Worm (Caenorhabditis elegans) whole organism, L4 larva: Measurements from ENCODE around the gene glt-4.

Source experiments
- D1046.2 ChIP-seq: fragments of 200-800 bp; sonication (Bioruptor generic); IDR thresholded peaks from 2 replicates; pipeline ENCODE4 v1.3.6; 2022; ENCODE audit warnings: missing genetic modification characterization, missing compliant biosample characterization
- F26F4.8 ChIP-seq: fragments of 200-800 bp; sonication (Bioruptor generic); conservative IDR thresholded peaks from 2 replicates; pipeline ENCODE4 v1.3.6; 2022; ENCODE audit warnings: missing genetic modification characterization, missing compliant biosample characterization
- R02D3.7 ChIP-seq: fragments of 150-350 bp; sonication (generic microtip); optimal IDR thresholded peaks from 3 replicates; lab custom pipeline; 2014; ENCODE audit warnings: missing biosample characterization, missing genetic modification characterization
- Y48G9A.11 ChIP-seq: fragments of 200-800 bp; sonication (Bioruptor generic); IDR thresholded peaks from 2 replicates; pipeline ENCODE4 v1.3.6; 2022; ENCODE audit warnings: missing genetic modification reagents, missing genetic modification characterization, missing compliant biosample characterization
- Y5F2A.4 ChIP-seq: fragments of 200-800 bp; sonication (Bioruptor generic); optimal IDR thresholded peaks from 2 replicates; lab custom pipeline; 2018; ENCODE audit warnings: mild to moderate bottlenecking, missing genetic modification characterization, missing compliant biosample characterization
- Y75B8A.6 ChIP-seq: fragments of 200-800 bp; sonication (Bioruptor generic); IDR thresholded peaks from 2 replicates; pipeline ENCODE4 v1.3.6; 2022; ENCODE audit warnings: missing genetic modification reagents, missing genetic modification characterization, missing compliant biosample characterization
- ZK546.5 ChIP-seq, 2 experiments: sonication (generic microtip); optimal IDR thresholded peaks; 2 replicates each; lab custom pipeline; 2017; ENCODE audit warnings: missing biosample characterization in 2 of 2, missing genetic modification characterization in 2 of 2
- aha-1 ChIP-seq: fragments of 150-350 bp; peaks from one replicate; lab custom pipeline; 2014; ENCODE audit warnings: missing biosample characterization, missing genetic modification characterization
- aly-2 ChIP-seq: sonication (generic microtip); optimal IDR thresholded peaks from 2 replicates; lab custom pipeline; 2018; ENCODE audit warnings: missing biosample characterization, missing genetic modification characterization
- ama-1 ChIP-seq: fragments of 150-350 bp; optimal IDR thresholded peaks from 2 replicates; lab custom pipeline; 2014; ENCODE audit warnings: inconsistent platforms, mixed read lengths
- ceh-32 ChIP-seq: sonication (generic microtip); optimal IDR thresholded peaks from 2 replicates; lab custom pipeline; 2016; ENCODE audit warnings: mild to moderate bottlenecking, missing genetic modification characterization, missing compliant biosample characterization; ENCODE audit not compliant: poor library complexity
- ces-1 ChIP-seq: fragments of 150-350 bp; sonication (generic microtip); optimal IDR thresholded peaks from 4 replicates; lab custom pipeline; 2014; ENCODE audit warnings: missing biosample characterization, missing genetic modification reagents, missing genetic modification characterization
- ctbp-1 ChIP-seq: fragments of 200-800 bp; sonication (Bioruptor generic); IDR thresholded peaks from 2 replicates; pipeline ENCODE4 v1.3.6; 2022; ENCODE audit warnings: missing genetic modification reagents, missing genetic modification characterization, missing compliant biosample characterization
- daf-16 ChIP-seq, 3 experiments: sonication (generic microtip); optimal IDR thresholded peaks; 2 replicates each; lab custom pipeline; 2016 to 2017; ENCODE audit warnings: missing genetic modification characterization in 3 of 3, missing genetic modification reagents in 3 of 3, mild to moderate bottlenecking in 2 of 3, missing compliant biosample characterization in 2 of 3, missing biosample characterization in 1 of 3, moderate library complexity in 1 of 3
- daf-8 ChIP-seq: fragments of 200-800 bp; sonication (Bioruptor generic); IDR thresholded peaks from 2 replicates; pipeline ENCODE4 v1.3.6; 2022; ENCODE audit warnings: missing genetic modification characterization, missing compliant biosample characterization
- dmd-6 ChIP-seq: fragments of 200-800 bp; sonication (Bioruptor generic); IDR thresholded peaks from 2 replicates; pipeline ENCODE4 v1.3.6; 2022; ENCODE audit warnings: missing genetic modification reagents, missing genetic modification characterization, missing compliant biosample characterization
- dmd-9 ChIP-seq: fragments of 200-800 bp; sonication (Bioruptor generic); IDR thresholded peaks from 2 replicates; pipeline ENCODE4 v1.3.6; 2022; ENCODE audit warnings: missing genetic modification reagents, missing genetic modification characterization, missing compliant biosample characterization
- dpl-1 ChIP-seq: fragments of 150-350 bp; optimal IDR thresholded peaks from 2 replicates; lab custom pipeline; 2014; ENCODE audit warnings: missing biosample characterization, missing genetic modification reagents, missing genetic modification characterization
- duxl-1 ChIP-seq: sonication (generic microtip); optimal IDR thresholded peaks from 2 replicates; lab custom pipeline; 2016; ENCODE audit warnings: mild to moderate bottlenecking, missing genetic modification characterization, moderate library complexity, missing compliant biosample characterization; ENCODE audit not compliant: poor library complexity
- dve-1 ChIP-seq: sonication (generic microtip); optimal IDR thresholded peaks from 2 replicates; lab custom pipeline; 2017; ENCODE audit warnings: antibody characterized with exemption, mild to moderate bottlenecking, missing genetic modification characterization, missing compliant biosample characterization; ENCODE audit not compliant: insufficient read depth
- fos-1 ChIP-seq: fragments of 150-350 bp; optimal IDR thresholded peaks from 2 replicates; lab custom pipeline; 2014; ENCODE audit warnings: missing biosample characterization, missing genetic modification characterization
- hlh-11 ChIP-seq: fragments of 200-800 bp; sonication (Bioruptor generic); optimal IDR thresholded peaks from 2 replicates; lab custom pipeline; 2018; ENCODE audit warnings: mild to moderate bottlenecking, missing genetic modification characterization, missing compliant biosample characterization
- hlh-30 ChIP-seq: sonication (generic microtip); optimal IDR thresholded peaks from 2 replicates; lab custom pipeline; 2017; ENCODE audit warnings: antibody characterized with exemption, mild to moderate bottlenecking, missing genetic modification characterization, missing compliant biosample characterization; ENCODE audit not compliant: insufficient read depth
- lim-7 ChIP-seq: fragments of 200-800 bp; sonication (Bioruptor generic); IDR thresholded peaks from 2 replicates; pipeline ENCODE4 v1.3.6; 2022; ENCODE audit warnings: missing genetic modification characterization, missing compliant biosample characterization
- lin-1 ChIP-seq: fragments of 200-800 bp; sonication (Bioruptor generic); IDR thresholded peaks from 2 replicates; pipeline ENCODE4 v1.3.6; 2022; ENCODE audit warnings: missing genetic modification reagents, missing genetic modification characterization, missing compliant biosample characterization
- lin-29 ChIP-seq: fragments of 200-800 bp; sonication (Bioruptor generic); IDR thresholded peaks from 2 replicates; pipeline ENCODE4 v1.3.6; 2022; ENCODE audit warnings: missing genetic modification reagents, missing genetic modification characterization, missing compliant biosample characterization
- madf-5 ChIP-seq, 2 experiments: fragments of 200-800 bp; sonication (Bioruptor generic); IDR thresholded peaks; 2 replicates each; pipeline ENCODE4 v1.3.6; 2022; ENCODE audit warnings: missing compliant biosample characterization in 2 of 2, missing genetic modification characterization in 2 of 2
- mxl-2 ChIP-seq: fragments of 200-800 bp; sonication (Bioruptor generic); conservative IDR thresholded peaks from 2 replicates; pipeline ENCODE4 v1.3.6; 2022; ENCODE audit warnings: missing genetic modification reagents, missing genetic modification characterization, missing compliant biosample characterization
- nhr-10 ChIP-seq: fragments of 150-350 bp; optimal IDR thresholded peaks from 2 replicates; lab custom pipeline; 2014; ENCODE audit warnings: missing biosample characterization, missing genetic modification characterization
- nhr-102 ChIP-seq: sonication (generic microtip); optimal IDR thresholded peaks from 2 replicates; lab custom pipeline; 2016; ENCODE audit warnings: mild to moderate bottlenecking, missing genetic modification characterization, moderate library complexity, missing compliant biosample characterization
- nhr-11 ChIP-seq: fragments of 150-350 bp; optimal IDR thresholded peaks from 2 replicates; lab custom pipeline; 2014; ENCODE audit warnings: missing biosample characterization, missing genetic modification characterization
- nhr-111 ChIP-seq: fragments of 200-800 bp; sonication (Bioruptor generic); optimal IDR thresholded peaks from 2 replicates; lab custom pipeline; 2018; ENCODE audit warnings: mild to moderate bottlenecking, missing genetic modification characterization, missing compliant biosample characterization
- nhr-28 ChIP-seq: fragments of 150-350 bp; optimal IDR thresholded peaks from 2 replicates; lab custom pipeline; 2014; ENCODE audit warnings: missing biosample characterization, missing genetic modification characterization
- nhr-76 ChIP-seq: fragments of 150-350 bp; optimal IDR thresholded peaks from 2 replicates; lab custom pipeline; 2014; ENCODE audit warnings: missing biosample characterization, missing genetic modification characterization
- nhr-77 ChIP-seq: fragments of 150-350 bp; optimal IDR thresholded peaks from 2 replicates; lab custom pipeline; 2014; ENCODE audit warnings: missing biosample characterization, missing genetic modification characterization
- pha-4 ChIP-seq, 2 experiments: fragments of 150-350 bp in 1 of 2; fragments of 200-800 bp in 1 of 2; sonication (Bioruptor generic) in 1 of 2; IDR thresholded peaks in 1 of 2; optimal IDR thresholded peaks in 1 of 2; 2 replicates each; pipeline versions ENCODE4 v1.3.6 to Lab custom; 2014 to 2022; ENCODE audit warnings: missing genetic modification characterization in 2 of 2, missing genetic modification reagents in 2 of 2, missing biosample characterization in 1 of 2, missing compliant biosample characterization in 1 of 2
- pqm-1 ChIP-seq: sonication (generic microtip); optimal IDR thresholded peaks from 2 replicates; lab custom pipeline; 2017; ENCODE audit warnings: missing biosample characterization, missing genetic modification characterization
- saeg-2 ChIP-seq: fragments of 200-800 bp; sonication (Bioruptor generic); IDR thresholded peaks from 2 replicates; pipeline ENCODE4 v1.3.6; 2022; ENCODE audit warnings: missing genetic modification reagents, missing genetic modification characterization, missing compliant biosample characterization
- skn-1 ChIP-seq: fragments of 150-350 bp; optimal IDR thresholded peaks from 2 replicates; lab custom pipeline; 2014; ENCODE audit warnings: missing biosample characterization, missing genetic modification characterization
- unc-39 ChIP-seq: sonication (generic microtip); optimal IDR thresholded peaks from 2 replicates; lab custom pipeline; 2017; ENCODE audit warnings: missing biosample characterization, missing genetic modification characterization
- zip-11 ChIP-seq: fragments of 200-800 bp; sonication (Bioruptor generic); IDR thresholded peaks from 2 replicates; pipeline ENCODE4 v1.3.6; 2022; ENCODE audit warnings: missing genetic modification characterization, missing compliant biosample characterization
- ztf-7 ChIP-seq: fragments of 150-350 bp; optimal IDR thresholded peaks from 2 replicates; lab custom pipeline; 2014; ENCODE audit warnings: missing biosample characterization, missing genetic modification characterization

The glt-4 gene

ce11 chrX:6427147-6427546 is 23.9 kb downstream of the glt-4 start (continued):
- TF ChIP-seq nhr-111 (GFP tag; lab: Kevin White, UChicago) (no peak), nhr-11 (tag; lab: Kevin White, UChicago) (no peak), hlh-11 (tag; lab: Kevin White, UChicago) (peak; percentile 71), daf-8 (GFP tag; lab: Robert Waterston, UW) (no peak), ctbp-1 (no peak), F26F4.8 (GFP tag; lab: Robert Waterston, UW) (no peak), skn-1 (tag; lab: Kevin White, UChicago) (no peak), hlh-30 (no peak), R02D3.7 (tag; lab: Kevin White, UChicago) (no peak), nhr-10 (tag; lab: Kevin White, UChicago) (no peak), Y75B8A.6 (no peak), dmd-9 (GFP tag; lab: Robert Waterston, UW) (no peak), lim-7 (no peak), fos-1 (tag; lab: Kevin White, UChicago) (no peak), unc-39 (no peak), nhr-28 (tag; lab: Kevin White, UChicago) (peak; percentile 95), ceh-32 (no peak), pqm-1 (tag; lab: Kevin White, UChicago) (peak; percentile 96), mxl-2 (GFP tag; lab: Robert Waterston, UW) (no peak)

ce11 chrX:6429552-6429951 is 26.3 kb downstream of the glt-4 start:
- TF ChIP-seq dmd-6 (GFP tag; lab: Robert Waterston, UW) (peak; percentile 44; the same call in 1 of the 2 replicates), pqm-1 (tag; lab: Kevin White, UChicago) (peak; percentile 79), ztf-7 (no peak), hlh-11 (tag; lab: Kevin White, UChicago) (peak; percentile 23), D1046.2 (GFP tag; lab: Robert Waterston, UW) (no peak), daf-16 (GFP tag; optimal IDR thresholded peaks at IDR 0.05; lab: Kevin White, UChicago) (no peak), daf-16 (tag; optimal IDR thresholded peaks at IDR 0.05; lab: Kevin White, UChicago) (peak; percentile 39), dve-1 (tag; lab: Kevin White, UChicago) (peak; percentile 22), dpl-1 (GFP tag; lab: Kevin White, UChicago) (no peak), nhr-28 (tag; lab: Kevin White, UChicago) (peak; percentile 73), saeg-2 (no peak), Y5F2A.4 (GFP tag; lab: Kevin White, UChicago) (no peak)

ce11 chrX:6430510-6430909 is 27.3 kb downstream of the glt-4 start, which contains the start of gene ctsa-2:
TSS of gene ctsa-2 (minus strand) at chrX:6430610.
- TF ChIP-seq aly-2 (no peak), skn-1 (tag; lab: Kevin White, UChicago) (no peak), ama-1 (lab: Kevin White, UChicago) (no peak), ces-1 (GFP tag; lab: Kevin White, UChicago) (no peak), nhr-28 (tag; lab: Kevin White, UChicago) (no peak), pha-4 (GFP tag; IDR thresholded peaks at IDR 0.05; lab: Robert Waterston, UW) (no peak), pha-4 (tag; optimal IDR thresholded peaks at IDR 0.05; lab: Kevin White, UChicago) (no peak), mxl-2 (GFP tag; lab: Robert Waterston, UW) (no peak), fos-1 (tag; lab: Kevin White, UChicago) (no peak)

- TF ChIP-seq duxl-1 (tag; lab: Kevin White, UChicago) = no peak
- TF ChIP-seq Y75B8A.6 = no peak
- no peak for TF ChIP-seq madf-5 (GFP tag; IDR thresholded peaks at IDR 0.05; lab: Robert Waterston, UW)
- no peak for TF ChIP-seq zip-11 (GFP tag; lab: Robert Waterston, UW)
- TF ChIP-seq nhr-102 (tag; lab: Kevin White, UChicago) = no peak
- no peak for TF ChIP-seq pqm-1 (tag; lab: Kevin White, UChicago)
- TF ChIP-seq daf-16 (GFP tag; optimal IDR thresholded peaks at IDR 0.05; lab: Kevin White, UChicago) = no peak
- no peak for TF ChIP-seq daf-16 (tag; optimal IDR thresholded peaks at IDR 0.05; lab: Kevin White, UChicago)
- TF ChIP-seq nhr-76 = no peak
- no peak for TF ChIP-seq Y48G9A.11 (GFP tag; lab: Robert Waterston, UW)
- TF ChIP-seq dmd-6 (GFP tag; lab: Robert Waterston, UW) = no peak
- TF ChIP-seq lin-1 (GFP tag; lab: Robert Waterston, UW) = no peak
- no peak for TF ChIP-seq nhr-77
- no peak for TF ChIP-seq aha-1 (tag; lab: Kevin White, UChicago)
- no peak for TF ChIP-seq ZK546.5 (tag; optimal IDR thresholded peaks at IDR 0.05; lab: Kevin White, UChicago)
- no peak for TF ChIP-seq aly-2
- no peak for TF ChIP-seq lin-29
Measured at ce11 chrX:6433688-6434087, 30.5 kb downstream of the glt-4 start, which contains the start of gene K10C2.2. TSS of gene K10C2.2 (minus strand) at chrX:6433788.
